Fruit fly (Drosophila melanogaster) whole organism: ENCODE results near the gene Miox.

Source experiments
- CG8478 ChIP-seq: fragments of >200 bp; optimal IDR thresholded peaks from 2 replicates; lab custom pipeline; 2018; ENCODE audit warnings: inconsistent platforms
- Dll ChIP-seq: fragments of >200 bp; optimal IDR thresholded peaks from 2 replicates; lab custom pipeline; 2017
- EcR ChIP-seq, 2 experiments: fragments of >200 bp; optimal IDR thresholded peaks; 2 replicates each; lab custom pipeline; 2017; ENCODE audit warnings: missing biosample characterization in 2 of 2, missing genetic modification characterization in 2 of 2, missing genetic modification reagents in 2 of 2
- pan ChIP-seq: fragments of >200 bp; optimal IDR thresholded peaks from 2 replicates; lab custom pipeline; 2017
- psq ChIP-seq: fragments of >200 bp; optimal IDR thresholded peaks from 2 replicates; lab custom pipeline; 2017
- usp ChIP-seq: fragments of >200 bp; optimal IDR thresholded peaks from 2 replicates; lab custom pipeline; 2017; ENCODE audit warnings: missing biosample characterization, missing genetic modification characterization, mixed read lengths

The Miox gene

DNA sequence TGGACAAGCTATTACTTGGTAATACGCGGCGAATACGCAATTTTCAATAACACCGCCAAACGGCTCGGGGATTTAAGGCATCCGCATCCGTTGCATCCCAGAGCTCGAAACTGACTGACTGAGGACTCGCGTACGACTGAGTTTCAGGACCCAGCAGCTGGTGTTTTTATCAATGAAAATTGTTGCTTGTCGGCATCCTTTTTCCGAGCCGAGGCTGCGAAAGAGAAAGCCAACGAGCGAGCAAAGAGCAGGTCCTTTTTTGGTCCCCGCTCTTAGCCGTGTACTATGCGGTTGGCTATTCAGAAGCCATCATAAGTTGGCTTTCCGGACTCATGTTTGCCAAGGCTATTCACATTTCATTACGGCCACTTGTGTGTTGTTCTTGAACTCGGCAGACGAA, 9.4 kb upstream of the Miox start, which contains the start of gene Rh7:
Rh7 (minus strand) TSS at position 101 of the 400 bp plus-strand sequence.
- no peak for TF ChIP-seq EcR (GFP tag; optimal IDR thresholded peaks at IDR 0.05; lab: Kevin White, UChicago)
- no peak for TF ChIP-seq psq (lab: Kevin White, UChicago)
- TF ChIP-seq Dll (lab: Kevin White, UChicago): no peak
- TF ChIP-seq usp (GFP tag; lab: Kevin White, UChicago): no peak
- TF ChIP-seq pan (lab: Kevin White, UChicago): no peak
- no peak for TF ChIP-seq CG8478 (lab: Kevin White, UChicago)

DNA sequence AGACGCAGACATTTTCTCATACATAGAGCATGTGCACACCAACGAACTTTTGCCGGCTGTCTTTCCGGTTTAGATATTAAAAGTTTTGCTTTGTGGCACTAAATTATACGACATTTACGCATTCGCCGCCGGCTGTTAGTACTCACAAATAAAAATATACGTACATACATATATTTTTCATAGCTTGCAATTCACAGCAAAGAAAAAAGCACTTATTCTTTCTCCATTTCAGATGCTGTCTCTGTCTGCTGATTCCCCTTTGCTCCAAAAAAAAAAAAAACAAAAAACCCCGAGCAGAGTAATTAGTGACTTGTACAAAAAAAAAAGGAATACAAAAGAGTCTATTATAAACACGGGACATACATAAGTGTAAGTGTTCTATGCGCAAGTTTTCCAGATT, 7.5 kb upstream of the Miox start, which contains the start of gene CAH2:
CAH2 (plus strand) TSS at position 301 of the 400 bp plus-strand sequence.
- TF ChIP-seq EcR (GFP tag; optimal IDR thresholded peaks at IDR 0.05; lab: Kevin White, UChicago) (no peak), usp (GFP tag; lab: Kevin White, UChicago) (no peak), Dll (lab: Kevin White, UChicago) (no peak), CG8478 (lab: Kevin White, UChicago) (no peak), pan (lab: Kevin White, UChicago) (no peak), psq (lab: Kevin White, UChicago) (no peak)

dm6 chr3L:12178847-12179437, 5.8 kb upstream of the Miox start:
- TF ChIP-seq Dll (lab: Kevin White, UChicago): no peak
- TF ChIP-seq usp (GFP tag; lab: Kevin White, UChicago): no peak
- no peak for TF ChIP-seq pan (lab: Kevin White, UChicago)
- no peak for TF ChIP-seq EcR (GFP tag; optimal IDR thresholded peaks at IDR 0.05; lab: Kevin White, UChicago)
- no peak for TF ChIP-seq CG8478 (lab: Kevin White, UChicago)
- no peak for TF ChIP-seq psq (lab: Kevin White, UChicago)

DNA sequence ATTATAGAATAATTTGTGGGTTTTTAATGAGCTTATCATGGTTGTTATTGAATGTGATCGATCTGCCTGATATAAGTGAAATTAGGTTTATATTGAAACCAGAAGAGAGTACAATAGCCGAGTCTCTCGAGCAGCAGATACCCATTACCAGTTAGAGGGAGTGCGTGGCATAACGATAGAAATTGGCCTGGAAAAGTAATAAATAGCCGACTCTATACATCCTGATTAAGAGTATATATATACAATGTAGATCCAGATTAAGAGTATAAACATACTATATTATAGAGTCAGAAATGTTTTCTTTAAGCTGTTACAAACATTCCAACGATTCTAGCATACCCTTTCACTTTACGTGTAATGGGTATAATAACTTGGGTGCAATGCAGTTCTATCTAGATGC, 817 bp upstream of the Miox start:
- TF ChIP-seq CG8478 (lab: Kevin White, UChicago): no peak
- no peak for TF ChIP-seq EcR (GFP tag; optimal IDR thresholded peaks at IDR 0.05; lab: Kevin White, UChicago)
- no peak for TF ChIP-seq psq (lab: Kevin White, UChicago)
- no peak for TF ChIP-seq usp (GFP tag; lab: Kevin White, UChicago)
- TF ChIP-seq pan (lab: Kevin White, UChicago): no peak
- no peak for TF ChIP-seq Dll (lab: Kevin White, UChicago)

DNA sequence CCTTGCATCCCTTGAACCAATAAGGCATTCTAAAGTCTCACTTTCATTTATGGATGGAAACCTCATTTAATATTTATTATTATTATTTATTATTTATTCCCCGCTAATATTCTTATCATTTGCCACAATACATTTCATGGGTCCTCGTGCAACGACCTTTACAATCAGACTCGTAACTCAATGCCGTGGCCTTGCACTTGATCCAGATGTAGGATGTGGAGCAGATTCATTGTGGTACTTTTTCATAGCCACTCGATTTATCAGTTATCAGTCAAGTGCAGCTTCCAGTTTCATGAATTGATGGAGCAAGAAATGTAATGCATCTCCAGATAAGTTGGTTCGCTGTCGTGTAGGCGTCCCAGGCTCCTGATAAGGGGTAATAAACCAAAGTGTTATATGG, 552 bp downstream of the Miox start:
- TF ChIP-seq EcR (GFP tag; optimal IDR thresholded peaks at IDR 0.05; lab: Kevin White, UChicago): no peak
- TF ChIP-seq Dll (lab: Kevin White, UChicago): no peak
- no peak for TF ChIP-seq usp (GFP tag; lab: Kevin White, UChicago)
- TF ChIP-seq psq (lab: Kevin White, UChicago): no peak
- no peak for TF ChIP-seq pan (lab: Kevin White, UChicago)
- no peak for TF ChIP-seq CG8478 (lab: Kevin White, UChicago)

DNA sequence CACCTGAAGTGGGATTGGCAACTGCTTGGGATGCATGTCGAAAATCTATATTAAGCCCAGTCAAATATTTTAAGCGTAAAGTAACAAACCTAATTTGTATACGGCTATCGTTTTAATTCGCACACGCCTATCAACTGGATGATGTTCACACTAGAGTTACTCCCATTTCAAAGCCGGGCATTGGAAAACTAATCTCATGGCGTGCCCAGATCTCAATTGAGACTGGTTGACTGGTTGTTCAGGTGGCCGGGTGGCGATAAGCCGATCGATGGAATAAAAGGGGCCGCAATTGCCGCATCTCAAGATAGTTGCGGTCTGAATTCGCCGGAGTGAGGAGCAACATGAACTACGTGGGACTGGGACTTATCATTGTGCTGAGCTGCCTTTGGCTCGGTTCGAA, 3.7 kb downstream of the Miox start, which contains the start of gene Est-6:
Est-6 (plus strand) TSS at position 301 of the 400 bp plus-strand sequence.
- no peak for TF ChIP-seq psq (lab: Kevin White, UChicago)
- no peak for TF ChIP-seq EcR (GFP tag; optimal IDR thresholded peaks at IDR 0.05; lab: Kevin White, UChicago)
- TF ChIP-seq CG8478 (lab: Kevin White, UChicago): no peak
- TF ChIP-seq Dll (lab: Kevin White, UChicago): no peak
- TF ChIP-seq pan (lab: Kevin White, UChicago): no peak
- TF ChIP-seq usp (GFP tag; lab: Kevin White, UChicago): no peak

DNA sequence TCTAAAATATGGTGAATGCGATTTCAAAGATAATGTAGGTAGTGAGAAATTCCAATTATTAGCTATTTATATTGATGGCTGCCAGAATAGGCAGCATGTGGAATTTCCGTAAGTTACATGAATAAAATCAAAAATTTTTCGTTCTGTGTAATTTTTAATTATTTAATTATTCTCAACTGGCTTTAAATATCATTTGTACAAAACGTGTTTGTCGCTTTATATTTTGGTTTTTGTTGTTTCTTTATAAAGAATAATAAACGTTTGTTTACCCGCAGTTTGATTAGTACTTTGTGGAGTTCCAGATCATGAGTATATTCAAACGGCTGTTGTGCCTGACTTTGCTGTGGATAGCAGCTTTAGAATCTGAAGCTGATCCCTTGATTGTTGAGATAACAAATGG, 5.6 kb downstream of the Miox start, which contains the start of gene Est-P:
Est-P (plus strand) TSS at position 301 of the 400 bp plus-strand sequence.
- no peak for TF ChIP-seq EcR (GFP tag; optimal IDR thresholded peaks at IDR 0.05; lab: Kevin White, UChicago)
- no peak for TF ChIP-seq CG8478 (lab: Kevin White, UChicago)
- no peak for TF ChIP-seq Dll (lab: Kevin White, UChicago)
- TF ChIP-seq pan (lab: Kevin White, UChicago): no peak
- TF ChIP-seq psq (lab: Kevin White, UChicago): no peak
- TF ChIP-seq usp (GFP tag; lab: Kevin White, UChicago): no peak

DNA sequence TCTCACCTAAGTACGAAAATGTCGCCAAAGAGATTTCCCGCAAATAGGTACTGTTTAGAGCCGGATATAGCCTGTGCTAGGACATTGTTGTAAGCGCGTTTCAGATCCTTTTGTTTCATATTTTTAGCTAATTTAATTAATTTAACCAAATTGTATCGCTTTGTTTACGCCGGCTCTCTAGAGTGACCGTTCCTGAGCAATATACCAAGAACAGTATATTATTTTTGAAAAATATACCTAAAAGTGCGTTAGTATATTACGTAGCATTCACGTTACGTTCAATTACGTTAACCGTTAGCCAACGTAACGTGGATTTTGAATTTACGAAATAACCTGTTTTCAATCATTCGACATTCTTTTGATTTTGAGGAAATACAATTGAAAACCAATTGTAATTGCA, 8.7 kb downstream of the Miox start, which contains the start of gene thoc6:
thoc6 (minus strand) TSS at position 204 of the 400 bp plus-strand sequence.
- TF ChIP-seq psq (lab: Kevin White, UChicago) (no peak), EcR (GFP tag; optimal IDR thresholded peaks at IDR 0.05; lab: Kevin White, UChicago) (no peak), Dll (lab: Kevin White, UChicago) (no peak), CG8478 (lab: Kevin White, UChicago) (no peak), usp (GFP tag; lab: Kevin White, UChicago) (no peak), pan (lab: Kevin White, UChicago) (no peak)

DNA sequence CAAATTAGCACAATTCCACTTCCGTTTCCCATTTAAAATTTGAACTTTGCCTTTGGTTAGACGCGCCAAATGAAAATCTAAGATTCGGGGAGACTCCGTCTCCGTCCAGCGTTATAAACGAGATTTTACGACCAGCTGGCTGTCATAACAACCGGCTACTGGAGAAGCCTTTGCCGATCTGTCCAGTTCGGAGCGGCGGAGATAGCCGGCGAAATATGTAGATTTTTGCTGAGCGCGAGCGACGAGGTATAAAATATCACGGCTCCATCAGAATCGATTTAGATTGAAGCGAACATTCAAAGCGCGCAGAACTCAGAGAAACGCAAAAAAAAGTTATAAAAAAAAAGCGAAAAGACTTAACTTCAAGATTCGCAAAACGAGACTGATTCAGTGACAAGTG, 12.7 kb downstream of the Miox start, which contains the start of gene CG11529:
CG11529 (plus strand) TSS at position 301 of the 400 bp plus-strand sequence.
- TF ChIP-seq psq (lab: Kevin White, UChicago): no peak
- TF ChIP-seq usp (GFP tag; lab: Kevin White, UChicago): no peak
- TF ChIP-seq CG8478 (lab: Kevin White, UChicago): no peak
- TF ChIP-seq pan (lab: Kevin White, UChicago): no peak
- no peak for TF ChIP-seq Dll (lab: Kevin White, UChicago)
- no peak for TF ChIP-seq EcR (GFP tag; optimal IDR thresholded peaks at IDR 0.05; lab: Kevin White, UChicago)

- TF ChIP-seq pan (lab: Kevin White, UChicago) (no peak), Dll (lab: Kevin White, UChicago) (no peak), EcR (GFP tag; optimal IDR thresholded peaks at IDR 0.05; lab: Kevin White, UChicago) (no peak), CG8478 (lab: Kevin White, UChicago) (no peak), psq (lab: Kevin White, UChicago) (no peak), usp (GFP tag; lab: Kevin White, UChicago) (no peak)
Observed at dm6 chr3L:12202980-12203379, 18.2 kb downstream of the Miox start.

DNA sequence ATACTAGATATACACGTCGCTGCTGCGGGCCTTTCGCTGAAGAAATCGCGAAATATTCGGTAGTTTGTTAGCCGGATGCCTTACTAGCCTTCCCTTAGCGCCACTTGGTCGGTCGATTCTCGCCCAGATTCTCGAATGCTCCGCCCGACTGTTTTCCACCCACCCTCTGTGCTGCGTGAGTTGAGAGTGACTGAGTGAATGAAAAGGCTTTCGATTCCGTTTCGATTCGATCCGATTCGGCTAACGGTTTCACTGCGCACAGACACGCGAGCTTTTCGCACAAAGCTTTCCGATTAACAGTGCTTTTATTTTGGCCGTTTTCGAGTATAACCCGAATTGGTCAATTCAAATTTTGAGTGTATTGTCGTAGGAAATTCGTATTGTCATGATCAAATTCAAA, 19.0 kb downstream of the Miox start, which contains the start of gene Ak1:
Ak1 (minus strand) TSS at position 347 of the 400 bp plus-strand sequence.
- no peak for TF ChIP-seq CG8478 (lab: Kevin White, UChicago)
- TF ChIP-seq Dll (lab: Kevin White, UChicago): no peak
- no peak for TF ChIP-seq usp (GFP tag; lab: Kevin White, UChicago)
- no peak for TF ChIP-seq EcR (GFP tag; optimal IDR thresholded peaks at IDR 0.05; lab: Kevin White, UChicago)
- TF ChIP-seq pan (lab: Kevin White, UChicago): no peak
- TF ChIP-seq psq (lab: Kevin White, UChicago): no peak
